Worm (Caenorhabditis elegans): ENCODE results near the gene larp-1.

ce11 chrIII:5023642-5024041, 6.2 kb upstream of the larp-1 start:
- TF ChIP-seq ceh-13 (GFP tag; optimal IDR thresholded peaks at IDR 0.05): no peak
- TF ChIP-seq hnd-1 (tag; optimal IDR thresholded peaks at IDR 0.05): no peak
- no peak for TF ChIP-seq B0310.2 (tag; optimal IDR thresholded peaks at IDR 0.05)
- TF ChIP-seq flt-1 (GFP tag; IDR thresholded peaks at IDR 0.05): no peak
